Worm (Caenorhabditis elegans): ENCODE results near the gene clec-175.

- no peak for TF ChIP-seq ama-1 (optimal IDR thresholded peaks at IDR 0.05)
- TF ChIP-seq flt-1 (GFP tag; IDR thresholded peaks at IDR 0.05) = no peak
- no peak for TF ChIP-seq ceh-36 (tag; optimal IDR thresholded peaks at IDR 0.05)
- no peak for TF ChIP-seq tbx-37 (GFP tag; conservative IDR thresholded peaks at IDR 0.05)
- no peak for TF ChIP-seq ets-7 (tag; optimal IDR thresholded peaks at IDR 0.05)
- TF ChIP-seq tbx-11 (GFP tag; IDR thresholded peaks at IDR 0.05) = no peak
These were observed 24.5 kb upstream of the clec-175 start for ce11 chrIV:4397586-4397985.

All from whole organism, early embryonic.